Fruit fly (Drosophila melanogaster) whole organism: ENCODE data around the gene CG32106.

Experiments
- CG8478 ChIP-seq: fragments of >200 bp; optimal IDR thresholded peaks from 2 replicates; lab custom pipeline; 2018; ENCODE audit warnings: inconsistent platforms
- Dll ChIP-seq: fragments of >200 bp; optimal IDR thresholded peaks from 2 replicates; lab custom pipeline; 2017
- EcR ChIP-seq, 2 experiments: fragments of >200 bp; optimal IDR thresholded peaks; 2 replicates each; lab custom pipeline; 2017; ENCODE audit warnings: missing biosample characterization in 2 of 2, missing genetic modification characterization in 2 of 2, missing genetic modification reagents in 2 of 2
- pan ChIP-seq: fragments of >200 bp; optimal IDR thresholded peaks from 2 replicates; lab custom pipeline; 2017
- psq ChIP-seq: fragments of >200 bp; optimal IDR thresholded peaks from 2 replicates; lab custom pipeline; 2017

DNA sequence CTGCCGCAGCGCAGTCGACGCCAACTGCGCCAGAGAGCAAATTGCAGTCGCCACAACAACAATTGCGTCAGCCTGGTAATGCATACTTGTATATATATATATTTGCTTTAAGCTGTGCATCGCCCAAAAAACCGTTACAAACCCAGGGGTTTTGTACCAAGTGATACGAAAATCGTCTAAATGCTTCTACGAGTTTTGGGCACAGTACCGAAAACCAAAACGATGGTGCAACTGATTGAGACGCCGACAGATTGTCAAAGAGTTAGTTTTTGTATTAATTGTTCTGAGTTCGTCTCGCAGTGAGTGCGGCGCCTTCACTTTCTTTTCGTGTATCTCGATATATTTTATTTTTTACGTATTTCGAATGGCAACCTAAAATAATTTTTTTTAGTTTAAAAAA is 36.3 kb upstream of the CG32106 start:
- TF ChIP-seq CG8478 (lab: Kevin White, UChicago) (no peak), pan (lab: Kevin White, UChicago) (no peak), psq (lab: Kevin White, UChicago) (no peak), EcR (GFP tag; optimal IDR thresholded peaks at IDR 0.05; lab: Kevin White, UChicago) (no peak), Dll (lab: Kevin White, UChicago) (no peak)
